Fruit fly (Drosophila melanogaster) whole organism, embryonic: Measurements from ENCODE around the gene Trf4-1.

Experiments used
- CG10366 ChIP-seq: fragments of 200-800 bp; sonication (Bioruptor generic); IDR thresholded peaks from 2 replicates; pipeline ENCODE4 v1.3.6; 2022; ENCODE audit warnings: missing biosample characterization, missing genetic modification characterization
- CG10979 ChIP-seq: fragments of 200-800 bp; sonication (Bioruptor generic); optimal IDR thresholded peaks from 2 replicates; lab custom pipeline; 2018; ENCODE audit warnings: missing biosample characterization, mild to moderate bottlenecking, missing genetic modification characterization, moderate library complexity
- CG12104 ChIP-seq: fragments of 200-800 bp; sonication (Bioruptor generic); optimal IDR thresholded peaks from 3 replicates; lab custom pipeline; 2016; ENCODE audit warnings: missing biosample characterization, missing genetic modification characterization
- CG13424 ChIP-seq: fragments of 200-800 bp; sonication (Bioruptor generic); optimal IDR thresholded peaks from 2 replicates; lab custom pipeline; 2019; ENCODE audit warnings: missing biosample characterization, mild to moderate bottlenecking, missing genetic modification characterization, moderate library complexity
- CG14014 ChIP-seq: fragments of 200-800 bp; sonication (Bioruptor generic); IDR thresholded peaks from 2 replicates; pipeline ENCODE4 v1.3.6; 2022; ENCODE audit warnings: missing biosample characterization, missing genetic modification characterization
- CG17328 ChIP-seq: fragments of 200-800 bp; sonication (Bioruptor generic); IDR thresholded peaks from 2 replicates; pipeline ENCODE4 v1.3.6; 2022; ENCODE audit warnings: missing biosample characterization, missing genetic modification characterization
- CG17361 ChIP-seq: fragments of 200-800 bp; sonication (Bioruptor generic); IDR thresholded peaks from 3 replicates; pipeline ENCODE4 v1.3.6; 2022; ENCODE audit warnings: missing biosample characterization, missing genetic modification characterization
- CG18262 ChIP-seq: fragments of 200-800 bp; optimal IDR thresholded peaks from 3 replicates; lab custom pipeline; 2019; ENCODE audit warnings: missing biosample characterization, mild to moderate bottlenecking, missing genetic modification characterization, moderate library complexity
- CG1832 ChIP-seq: fragments of 200-800 bp; sonication (Bioruptor generic); optimal IDR thresholded peaks from 2 replicates; lab custom pipeline; 2017; ENCODE audit warnings: missing biosample characterization, mild to moderate bottlenecking, missing genetic modification characterization, inconsistent platforms
- CG30020 ChIP-seq: fragments of 200-800 bp; optimal IDR thresholded peaks from 2 replicates; lab custom pipeline; 2019; ENCODE audit warnings: missing biosample characterization, mild to moderate bottlenecking, missing genetic modification characterization, moderate library complexity
- CG30431 ChIP-seq: fragments of 200-800 bp; sonication (Bioruptor generic); optimal IDR thresholded peaks from 2 replicates; lab custom pipeline; 2017; ENCODE audit warnings: missing biosample characterization, missing genetic modification characterization
- CG31365 ChIP-seq: fragments of 200-800 bp; sonication (Bioruptor generic); optimal IDR thresholded peaks from 2 replicates; lab custom pipeline; 2018; ENCODE audit warnings: missing biosample characterization, mild to moderate bottlenecking, missing genetic modification characterization
- CG6765 ChIP-seq: fragments of 200-800 bp; sonication (Bioruptor generic); optimal IDR thresholded peaks from 3 replicates; lab custom pipeline; 2017; ENCODE audit warnings: missing biosample characterization, mild to moderate bottlenecking, missing genetic modification characterization
- CG7357 ChIP-seq: fragments of 200-800 bp; sonication (Bioruptor generic); IDR thresholded peaks from 3 replicates; pipeline ENCODE4 v1.3.6; 2022; ENCODE audit warnings: missing biosample characterization, missing genetic modification characterization
- CG7928 ChIP-seq: fragments of 200-800 bp; sonication (Bioruptor generic); optimal IDR thresholded peaks from 2 replicates; lab custom pipeline; 2017; ENCODE audit warnings: missing biosample characterization, mild to moderate bottlenecking, missing genetic modification characterization
- CG8765 ChIP-seq: fragments of 200-800 bp; sonication (Bioruptor generic); IDR thresholded peaks from 2 replicates; pipeline ENCODE4 v1.3.6; 2022; ENCODE audit warnings: missing biosample characterization, missing genetic modification characterization
- CG9817 ChIP-seq: fragments of 200-800 bp; sonication (Bioruptor generic); optimal IDR thresholded peaks from 2 replicates; lab custom pipeline; 2018; ENCODE audit warnings: missing biosample characterization, mild to moderate bottlenecking, missing genetic modification characterization, moderate library complexity
- Chrac-16 ChIP-seq: fragments of 200-800 bp; sonication (Bioruptor generic); optimal IDR thresholded peaks from 3 replicates; lab custom pipeline; 2016; ENCODE audit warnings: missing biosample characterization, missing genetic modification characterization
- Fer1 ChIP-seq: fragments of 200-800 bp; sonication (Bioruptor generic); optimal IDR thresholded peaks from 2 replicates; lab custom pipeline; 2017; ENCODE audit warnings: missing biosample characterization, mild to moderate bottlenecking, missing genetic modification characterization
- Gsc ChIP-seq: fragments of 200-800 bp; sonication (Bioruptor generic); IDR thresholded peaks from 2 replicates; pipeline ENCODE4 v1.3.6; 2022; ENCODE audit warnings: missing biosample characterization, missing genetic modification characterization
- HLH54F ChIP-seq: fragments of 200-800 bp; sonication (Bioruptor generic); optimal IDR thresholded peaks from 3 replicates; lab custom pipeline; 2016; ENCODE audit warnings: missing biosample characterization, missing genetic modification characterization
- HLHmδ ChIP-seq: fragments of 200-800 bp; sonication (Bioruptor generic); optimal IDR thresholded peaks from 2 replicates; lab custom pipeline; 2018; ENCODE audit warnings: missing biosample characterization, mild to moderate bottlenecking, missing genetic modification characterization, moderate library complexity
- HmgD ChIP-seq: fragments of 200-800 bp; sonication (Bioruptor generic); optimal IDR thresholded peaks from 3 replicates; lab custom pipeline; 2016; ENCODE audit warnings: missing biosample characterization, missing genetic modification characterization
- Hmx ChIP-seq: fragments of 200-800 bp; sonication (Bioruptor generic); optimal IDR thresholded peaks from 2 replicates; lab custom pipeline; 2016; ENCODE audit warnings: missing biosample characterization, missing genetic modification characterization
- Hr39 ChIP-seq: fragments of >200 bp; optimal IDR thresholded peaks from 2 replicates; lab custom pipeline; 2017
- Lim3 ChIP-seq: fragments of 200-800 bp; sonication (Bioruptor generic); IDR thresholded peaks from 2 replicates; pipeline ENCODE4 v1.3.6; 2022; ENCODE audit warnings: missing biosample characterization, missing genetic modification characterization
- Lpt ChIP-seq: fragments of >200 bp; optimal IDR thresholded peaks from 2 replicates; lab custom pipeline; 2018; ENCODE audit warnings: missing biosample characterization, missing genetic modification characterization
- Mrtf ChIP-seq: fragments of 200-800 bp; sonication (Bioruptor generic); IDR thresholded peaks from 3 replicates; pipeline ENCODE4 v1.3.6; 2022; ENCODE audit warnings: missing biosample characterization, missing genetic modification characterization
- Oaz ChIP-seq: fragments of 200-800 bp; sonication (Bioruptor generic); IDR thresholded peaks from 2 replicates; pipeline ENCODE4 v1.3.6; 2022; ENCODE audit warnings: missing biosample characterization, missing genetic modification characterization
- PHDP ChIP-seq: fragments of 200-800 bp; sonication (Bioruptor generic); optimal IDR thresholded peaks from 3 replicates; lab custom pipeline; 2018; ENCODE audit warnings: missing biosample characterization, mild to moderate bottlenecking, missing genetic modification characterization, moderate library complexity
- Rx ChIP-seq: fragments of 200-800 bp; sonication (Bioruptor generic); IDR thresholded peaks from 2 replicates; pipeline ENCODE4 v1.3.6; 2022; ENCODE audit warnings: missing biosample characterization, missing genetic modification characterization
- Sox100B ChIP-seq: fragments of 200-800 bp; sonication (Bioruptor generic); optimal IDR thresholded peaks from 3 replicates; lab custom pipeline; 2018; ENCODE audit warnings: missing biosample characterization, mild to moderate bottlenecking, missing genetic modification characterization
- ash1 ChIP-seq: fragments of 200-800 bp; sonication (Bioruptor generic); optimal IDR thresholded peaks from 2 replicates; lab custom pipeline; 2018; ENCODE audit warnings: missing biosample characterization, mild to moderate bottlenecking, missing genetic modification characterization
- bab2 ChIP-seq: fragments of 200-800 bp; sonication (Bioruptor generic); optimal IDR thresholded peaks from 2 replicates; lab custom pipeline; 2016; ENCODE audit warnings: missing biosample characterization, missing genetic modification characterization
- bowl ChIP-seq: fragments of 200-800 bp; sonication (Bioruptor generic); IDR thresholded peaks from 2 replicates; pipeline ENCODE4 v1.3.6; 2022; ENCODE audit warnings: missing biosample characterization, missing genetic modification characterization
- br ChIP-seq: fragments of >200 bp; optimal IDR thresholded peaks from 2 replicates; lab custom pipeline; 2017
- bsh ChIP-seq, 2 experiments: fragments of 200-800 bp; sonication (Bioruptor generic); optimal IDR thresholded peaks; 2 replicates each; lab custom pipeline; 2017 to 2018; ENCODE audit warnings: mild to moderate bottlenecking in 2 of 2, missing biosample characterization in 2 of 2, missing genetic modification characterization in 2 of 2, moderate library complexity in 1 of 2
- cg ChIP-seq: fragments of 200-800 bp; sonication (Bioruptor generic); optimal IDR thresholded peaks from 3 replicates; lab custom pipeline; 2019; ENCODE audit warnings: missing biosample characterization, mild to moderate bottlenecking, missing genetic modification characterization, moderate library complexity
- cwo ChIP-seq: fragments of 200-800 bp; sonication (Bioruptor generic); optimal IDR thresholded peaks from 3 replicates; lab custom pipeline; 2017; ENCODE audit warnings: missing biosample characterization, missing genetic modification characterization, mild to moderate bottlenecking, moderate library complexity, missing genetic modification reagents
- ftz-f1 ChIP-seq: fragments of 200-800 bp; sonication (Bioruptor generic); optimal IDR thresholded peaks from 2 replicates; lab custom pipeline; 2016; ENCODE audit warnings: missing biosample characterization, missing genetic modification characterization
- gem ChIP-seq: fragments of 200-800 bp; sonication (Bioruptor generic); optimal IDR thresholded peaks from 2 replicates; lab custom pipeline; 2019; ENCODE audit warnings: missing biosample characterization, mild to moderate bottlenecking, missing genetic modification characterization, moderate library complexity
- gfzf ChIP-seq: fragments of 200-800 bp; sonication (Bioruptor generic); optimal IDR thresholded peaks from 2 replicates; lab custom pipeline; 2016; ENCODE audit warnings: missing biosample characterization, mild to moderate bottlenecking, missing genetic modification characterization, moderate library complexity
- grn ChIP-seq: fragments of 200-800 bp; sonication (Bioruptor generic); optimal IDR thresholded peaks from 3 replicates; lab custom pipeline; 2017; ENCODE audit warnings: missing biosample characterization, missing genetic modification characterization
- gsb-n ChIP-seq: fragments of 200-800 bp; sonication (Bioruptor generic); optimal IDR thresholded peaks from 3 replicates; lab custom pipeline; 2018; ENCODE audit warnings: missing biosample characterization, mild to moderate bottlenecking, missing genetic modification characterization
- jigr1 ChIP-seq: fragments of 200-800 bp; sonication (Bioruptor generic); IDR thresholded peaks from 3 replicates; pipeline ENCODE4 v1.3.6; 2022; ENCODE audit warnings: missing biosample characterization, missing genetic modification characterization
- oc ChIP-seq: fragments of 200-800 bp; sonication (Bioruptor generic); optimal IDR thresholded peaks from 2 replicates; lab custom pipeline; 2018; ENCODE audit warnings: missing biosample characterization, mild to moderate bottlenecking, missing genetic modification characterization, moderate library complexity
- pita ChIP-seq: fragments of 200-800 bp; sonication (Bioruptor generic); optimal IDR thresholded peaks from 2 replicates; lab custom pipeline; 2017; ENCODE audit warnings: missing biosample characterization, mild to moderate bottlenecking, missing genetic modification characterization
- scrt ChIP-seq: fragments of 200-800 bp; sonication (Bioruptor generic); optimal IDR thresholded peaks from 2 replicates; lab custom pipeline; 2018; ENCODE audit warnings: missing biosample characterization, mild to moderate bottlenecking, missing genetic modification characterization, moderate library complexity
- sd ChIP-seq: fragments of 200-800 bp; sonication (Bioruptor generic); optimal IDR thresholded peaks from 3 replicates; lab custom pipeline; 2018; ENCODE audit warnings: missing biosample characterization, mild to moderate bottlenecking, missing genetic modification characterization, moderate library complexity
- sima ChIP-seq: fragments of 200-800 bp; sonication (Bioruptor generic); optimal IDR thresholded peaks from 2 replicates; lab custom pipeline; 2016; ENCODE audit warnings: missing biosample characterization, missing genetic modification characterization
- sqz ChIP-seq: fragments of 200-800 bp; sonication (Bioruptor generic); optimal IDR thresholded peaks from 3 replicates; lab custom pipeline; 2018; ENCODE audit warnings: missing biosample characterization, mild to moderate bottlenecking, missing genetic modification characterization

Trf4-1 gene

dm6 chrX:8573744-8574484, 13.8 kb downstream of the Trf4-1 start, which contains the start of gene CG12065 (continued):
- TF ChIP-seq Fer1 (GFP tag; lab: Kevin White, UChicago) (peak; percentile 67), CG31365 (tag; lab: Kevin White, UChicago) (no peak), CG12104 (peak; percentile 42), bowl (GFP tag; lab: Robert Waterston, UW) (no peak), Mrtf (GFP tag; lab: Robert Waterston, UW) (no peak), CG6765 (GFP tag; lab: Kevin White, UChicago) (no peak), HLH54F (GFP tag; lab: Kevin White, UChicago) (no peak), CG18262 (tag; lab: Kevin White, UChicago) (peak; percentile 7), Hr39 (lab: Kevin White, UChicago) (no peak), bab2 (GFP tag; lab: Kevin White, UChicago) (peak; percentile 13), pita (GFP tag; lab: Kevin White, UChicago) (peak; percentile 42), ash1 (GFP tag; lab: Kevin White, UChicago) (no peak), gem (tag; lab: Kevin White, UChicago) (peak; percentile 62), gsb-n (tag; lab: Kevin White, UChicago) (peak; percentile 80), CG9817 (tag; lab: Kevin White, UChicago) (peak; percentile 41), CG10366 (GFP tag; lab: Robert Waterston, UW) (peak; percentile 52; the same call in 1 of the 2 replicates), CG30020 (tag; lab: Kevin White, UChicago) (no peak), CG10979 (tag; lab: Kevin White, UChicago) (peak; percentile 23), CG8765 (no peak), Rx (GFP tag; lab: Robert Waterston, UW) (no peak), jigr1 (no peak), oc (tag; lab: Kevin White, UChicago) (peak; percentile 36), HmgD (GFP tag; lab: Kevin White, UChicago) (no peak), gfzf (GFP tag; lab: Kevin White, UChicago) (peak; percentile 96), Chrac-16 (no peak), cwo (no peak), Lpt (no peak), br (lab: Kevin White, UChicago) (no peak), CG1832 (no peak), Lim3 (GFP tag; lab: Robert Waterston, UW) (no peak), Sox100B (GFP tag; lab: Kevin White, UChicago) (peak; percentile 39), CG30431 (GFP tag; lab: Kevin White, UChicago) (no peak), Gsc (GFP tag; lab: Robert Waterston, UW) (no peak), CG14014 (GFP tag; lab: Robert Waterston, UW) (peak; percentile 41; the same call in 1 of the 2 replicates), CG7928 (no peak), scrt (GFP tag; lab: Kevin White, UChicago) (peak; percentile 57), grn (GFP tag; lab: Kevin White, UChicago) (peak; percentile 30), sqz (GFP tag; lab: Kevin White, UChicago) (no peak), ftz-f1 (GFP tag; lab: Kevin White, UChicago) (no peak), CG17328 (GFP tag; lab: Robert Waterston, UW) (no peak), bsh (GFP tag; optimal IDR thresholded peaks at IDR 0.05; lab: Kevin White, UChicago) (peak in 1 of 2 experiments; percentile 84), cg (GFP tag; lab: Kevin White, UChicago) (no peak), Hmx (GFP tag; lab: Kevin White, UChicago) (no peak), Oaz (GFP tag; lab: Robert Waterston, UW) (no peak), HLHmδ (GFP tag; lab: Kevin White, UChicago) (no peak), sima (no peak), PHDP (peak; percentile 79), CG13424 (tag; lab: Kevin White, UChicago) (peak; percentile 65), sd (peak; percentile 74), CG17361 (GFP tag; lab: Robert Waterston, UW) (peak; percentile 37; the same call in 1 of the 3 replicates), CG7357 (GFP tag; lab: Robert Waterston, UW) (no peak)
